Fruit fly (Drosophila melanogaster) whole organism, embryonic: ENCODE data around the gene comm.

Source experiments
- ATbp ChIP-seq: fragments of 200-800 bp; sonication (Bioruptor generic); optimal IDR thresholded peaks from 2 replicates; lab custom pipeline; 2017; ENCODE audit warnings: missing biosample characterization, mild to moderate bottlenecking, missing genetic modification characterization, missing genetic modification reagents
- Blimp-1 ChIP-seq: fragments of 200-800 bp; sonication (Bioruptor generic); optimal IDR thresholded peaks from 3 replicates; lab custom pipeline; 2018; ENCODE audit warnings: missing biosample characterization, missing genetic modification characterization, mild to moderate bottlenecking, moderate library complexity, missing genetic modification reagents
- CG10274 ChIP-seq: fragments of 200-800 bp; sonication (Bioruptor generic); optimal IDR thresholded peaks from 3 replicates; lab custom pipeline; 2017; ENCODE audit warnings: missing biosample characterization, mild to moderate bottlenecking, missing genetic modification characterization
- CG10431 ChIP-seq: fragments of 200-800 bp; sonication (Bioruptor generic); optimal IDR thresholded peaks from 3 replicates; lab custom pipeline; 2018; ENCODE audit warnings: missing biosample characterization, mild to moderate bottlenecking, missing genetic modification characterization
- CG10565 ChIP-seq: fragments of 200-800 bp; sonication (Bioruptor generic); optimal IDR thresholded peaks from 3 replicates; lab custom pipeline; 2016; ENCODE audit warnings: missing biosample characterization, mild to moderate bottlenecking, missing genetic modification characterization
- CG11093 ChIP-seq: fragments of 200-800 bp; sonication (Bioruptor generic); IDR thresholded peaks from 3 replicates; pipeline ENCODE4 v1.3.6; 2022; ENCODE audit warnings: missing biosample characterization, missing genetic modification characterization
- CG12391 ChIP-seq: fragments of 200-800 bp; sonication (Bioruptor generic); optimal IDR thresholded peaks from 3 replicates; lab custom pipeline; 2018; ENCODE audit warnings: missing biosample characterization, mild to moderate bottlenecking, missing genetic modification characterization, moderate library complexity
- CG13775 ChIP-seq: fragments of 200-800 bp; sonication (Bioruptor generic); optimal IDR thresholded peaks from 3 replicates; lab custom pipeline; 2017; ENCODE audit warnings: missing biosample characterization, mild to moderate bottlenecking, missing genetic modification characterization
- CG14441 ChIP-seq: fragments of 200-800 bp; sonication (Bioruptor generic); IDR thresholded peaks from 2 replicates; pipeline ENCODE4 v1.3.6; 2022; ENCODE audit warnings: missing biosample characterization, missing genetic modification characterization
- CG14860 ChIP-seq: fragments of 200-800 bp; sonication (Bioruptor generic); IDR thresholded peaks from 3 replicates; pipeline ENCODE4 v1.3.6; 2022; ENCODE audit warnings: missing biosample characterization, missing genetic modification characterization; ENCODE audit not compliant: partially characterized antibody
- CG1603 ChIP-seq: fragments of 200-800 bp; sonication (Bioruptor generic); optimal IDR thresholded peaks from 2 replicates; lab custom pipeline; 2019; ENCODE audit warnings: missing biosample characterization, mild to moderate bottlenecking, missing genetic modification characterization, moderate library complexity
- CG17186 ChIP-seq: fragments of 200-800 bp; sonication (Bioruptor generic); optimal IDR thresholded peaks from 3 replicates; lab custom pipeline; 2017; ENCODE audit warnings: missing biosample characterization, missing genetic modification reagents, missing genetic modification characterization
- CG1832 ChIP-seq: fragments of 200-800 bp; sonication (Bioruptor generic); optimal IDR thresholded peaks from 2 replicates; lab custom pipeline; 2017; ENCODE audit warnings: missing biosample characterization, mild to moderate bottlenecking, missing genetic modification characterization, inconsistent platforms
- CG18599 ChIP-seq: fragments of 200-800 bp; sonication (Bioruptor generic); optimal IDR thresholded peaks from 3 replicates; lab custom pipeline; 2017; ENCODE audit warnings: missing biosample characterization, missing genetic modification characterization, mild to moderate bottlenecking, moderate library complexity, missing genetic modification reagents
- CG2116 ChIP-seq: fragments of 200-800 bp; sonication (Bioruptor generic); optimal IDR thresholded peaks from 3 replicates; lab custom pipeline; 2018; ENCODE audit warnings: missing biosample characterization, mild to moderate bottlenecking, missing genetic modification characterization
- CG2120 ChIP-seq: fragments of 200-800 bp; sonication (Bioruptor generic); optimal IDR thresholded peaks from 3 replicates; lab custom pipeline; 2016; ENCODE audit warnings: missing biosample characterization, missing genetic modification characterization
- CG31365 ChIP-seq: fragments of 200-800 bp; sonication (Bioruptor generic); optimal IDR thresholded peaks from 2 replicates; lab custom pipeline; 2018; ENCODE audit warnings: missing biosample characterization, mild to moderate bottlenecking, missing genetic modification characterization
- CG31441 ChIP-seq: fragments of 200-800 bp; sonication (Bioruptor generic); IDR thresholded peaks from 2 replicates; pipeline ENCODE4 v1.3.6; 2022; ENCODE audit warnings: missing biosample characterization, missing genetic modification characterization
- CG32767 ChIP-seq: fragments of 200-800 bp; sonication (Bioruptor generic); IDR thresholded peaks from 2 replicates; pipeline ENCODE4 v1.3.6; 2022; ENCODE audit warnings: missing biosample characterization, missing genetic modification characterization
- CG4820 ChIP-seq: fragments of 200-800 bp; sonication (Bioruptor generic); optimal IDR thresholded peaks from 3 replicates; lab custom pipeline; 2016; ENCODE audit warnings: missing biosample characterization, missing genetic modification characterization
- CG6654 ChIP-seq: fragments of 200-800 bp; sonication (Bioruptor generic); optimal IDR thresholded peaks from 2 replicates; lab custom pipeline; 2017; ENCODE audit warnings: missing biosample characterization, mild to moderate bottlenecking, missing genetic modification characterization
- CG7556 ChIP-seq: fragments of 200-800 bp; sonication (Bioruptor generic); optimal IDR thresholded peaks from 2 replicates; lab custom pipeline; 2017; ENCODE audit warnings: missing biosample characterization, mild to moderate bottlenecking, missing genetic modification characterization
- CG7839 ChIP-seq: fragments of 200-800 bp; sonication (Bioruptor generic); optimal IDR thresholded peaks from 3 replicates; lab custom pipeline; 2018; ENCODE audit warnings: missing biosample characterization, mild to moderate bottlenecking, missing genetic modification characterization, moderate library complexity
- CG7928 ChIP-seq: fragments of 200-800 bp; sonication (Bioruptor generic); optimal IDR thresholded peaks from 2 replicates; lab custom pipeline; 2017; ENCODE audit warnings: missing biosample characterization, mild to moderate bottlenecking, missing genetic modification characterization
- CG8388 ChIP-seq: fragments of 200-800 bp; sonication (Bioruptor generic); optimal IDR thresholded peaks from 2 replicates; lab custom pipeline; 2019; ENCODE audit warnings: missing biosample characterization, mild to moderate bottlenecking, missing genetic modification characterization, moderate library complexity
- CG9817 ChIP-seq: fragments of 200-800 bp; sonication (Bioruptor generic); optimal IDR thresholded peaks from 2 replicates; lab custom pipeline; 2018; ENCODE audit warnings: missing biosample characterization, mild to moderate bottlenecking, missing genetic modification characterization, moderate library complexity
- CHES-1-like ChIP-seq: fragments of 200-800 bp; sonication (Bioruptor generic); optimal IDR thresholded peaks from 2 replicates; lab custom pipeline; 2016; ENCODE audit warnings: missing biosample characterization, missing genetic modification characterization
- Ets65A ChIP-seq: fragments of 200-800 bp; sonication (Bioruptor generic); peaks from one replicate; lab custom pipeline; 2016; ENCODE audit warnings: missing biosample characterization, missing genetic modification characterization
- Ets97D ChIP-seq: fragments of 200-800 bp; sonication (Bioruptor generic); optimal IDR thresholded peaks from 3 replicates; lab custom pipeline; 2016; ENCODE audit warnings: missing biosample characterization, missing genetic modification characterization
- HLH3B ChIP-seq: fragments of 200-800 bp; sonication (Bioruptor generic); IDR thresholded peaks from 2 replicates; pipeline ENCODE4 v1.3.6; 2022; ENCODE audit warnings: missing biosample characterization, missing genetic modification characterization
- HmgZ ChIP-seq: fragments of 200-800 bp; sonication (Bioruptor generic); optimal IDR thresholded peaks from 2 replicates; lab custom pipeline; 2018; ENCODE audit warnings: missing biosample characterization, mild to moderate bottlenecking, missing genetic modification characterization
- Kr ChIP-seq: fragments of 200-800 bp; sonication (Bioruptor generic); optimal IDR thresholded peaks from 2 replicates; lab custom pipeline; 2017; ENCODE audit warnings: missing biosample characterization, mild to moderate bottlenecking, missing genetic modification characterization
- Med ChIP-seq: fragments of 200-800 bp; sonication (Bioruptor generic); peaks from one replicate; lab custom pipeline; 2016; ENCODE audit warnings: missing biosample characterization, missing genetic modification characterization, mild to moderate bottlenecking, inconsistent platforms, moderate library complexity
- Myb ChIP-seq: fragments of 200-800 bp; sonication (Bioruptor generic); optimal IDR thresholded peaks from 2 replicates; lab custom pipeline; 2016; ENCODE audit warnings: missing biosample characterization, missing genetic modification characterization
- Poxn ChIP-seq: fragments of 200-800 bp; sonication (Bioruptor generic); IDR thresholded peaks from 2 replicates; pipeline ENCODE4 v1.3.6; 2022; ENCODE audit warnings: missing biosample characterization, missing genetic modification characterization
- Ssrp ChIP-seq: fragments of 200-800 bp; sonication (Bioruptor generic); optimal IDR thresholded peaks from 2 replicates; lab custom pipeline; 2018; ENCODE audit warnings: missing biosample characterization, mild to moderate bottlenecking, missing genetic modification characterization, moderate library complexity
- Xbp1 ChIP-seq: fragments of 200-800 bp; sonication (Bioruptor generic); optimal IDR thresholded peaks from 3 replicates; lab custom pipeline; 2016; ENCODE audit warnings: missing biosample characterization, mild to moderate bottlenecking, missing genetic modification characterization
- bab2 ChIP-seq: fragments of 200-800 bp; sonication (Bioruptor generic); optimal IDR thresholded peaks from 2 replicates; lab custom pipeline; 2016; ENCODE audit warnings: missing biosample characterization, missing genetic modification characterization
- br ChIP-seq: fragments of >200 bp; optimal IDR thresholded peaks from 2 replicates; lab custom pipeline; 2017
- bsh ChIP-seq, 2 experiments: fragments of 200-800 bp; sonication (Bioruptor generic); optimal IDR thresholded peaks; 2 replicates each; lab custom pipeline; 2017 to 2018; ENCODE audit warnings: mild to moderate bottlenecking in 2 of 2, missing biosample characterization in 2 of 2, missing genetic modification characterization in 2 of 2, moderate library complexity in 1 of 2
- chm ChIP-seq: fragments of 200-800 bp; sonication (Bioruptor generic); IDR thresholded peaks from 2 replicates; pipeline ENCODE4 v1.3.6; 2022; ENCODE audit warnings: missing biosample characterization, missing genetic modification characterization
- ci ChIP-seq: fragments of 200-800 bp; sonication (Bioruptor generic); IDR thresholded peaks from 3 replicates; pipeline ENCODE4 v1.3.6; 2022; ENCODE audit warnings: missing biosample characterization, missing genetic modification characterization
- corto ChIP-seq: fragments of 200-800 bp; sonication (Bioruptor generic); optimal IDR thresholded peaks from 2 replicates; lab custom pipeline; 2016; ENCODE audit warnings: missing biosample characterization, mild to moderate bottlenecking, missing genetic modification characterization, moderate library complexity
- fd102C ChIP-seq: fragments of 200-800 bp; sonication (Bioruptor generic); optimal IDR thresholded peaks from 2 replicates; lab custom pipeline; 2018; ENCODE audit warnings: missing biosample characterization, mild to moderate bottlenecking, missing genetic modification characterization, moderate library complexity
- grau ChIP-seq: fragments of 200-800 bp; optimal IDR thresholded peaks from 3 replicates; lab custom pipeline; 2019; ENCODE audit warnings: missing biosample characterization, mild to moderate bottlenecking, missing genetic modification characterization, moderate library complexity
- peb ChIP-seq: fragments of 200-800 bp; sonication (Bioruptor generic); IDR thresholded peaks from 2 replicates; pipeline ENCODE4 v1.3.6; 2022; ENCODE audit warnings: missing biosample characterization, missing genetic modification characterization
- phol ChIP-seq: fragments of 200-800 bp; sonication (Bioruptor generic); optimal IDR thresholded peaks from 3 replicates; lab custom pipeline; 2018; ENCODE audit warnings: missing biosample characterization, mild to moderate bottlenecking, missing genetic modification characterization, moderate library complexity
- row ChIP-seq: fragments of 200-800 bp; sonication (Bioruptor generic); IDR thresholded peaks from 3 replicates; pipeline ENCODE4 v1.3.6; 2022; ENCODE audit warnings: missing biosample characterization, missing genetic modification characterization
- sr ChIP-seq: fragments of 200-800 bp; sonication (Bioruptor generic); IDR thresholded peaks from 3 replicates; pipeline ENCODE4 v1.3.6; 2022; ENCODE audit warnings: missing biosample characterization, missing genetic modification characterization
- zfh1 ChIP-seq: fragments of 200-800 bp; sonication (Bioruptor generic); IDR thresholded peaks from 3 replicates; pipeline ENCODE4 v1.3.6; 2022; ENCODE audit warnings: missing biosample characterization, missing genetic modification characterization

comm gene

dm6 chr3L:15677662-15678061 lies 50.6 kb downstream of the comm start (continued):
- TF ChIP-seq Kr (GFP tag; lab: Kevin White, UChicago) = no peak
- TF ChIP-seq Ets65A (GFP tag; lab: Kevin White, UChicago) = peak; percentile 94
- TF ChIP-seq CG2120 (GFP tag; lab: Kevin White, UChicago) = peak; percentile 18
- TF ChIP-seq CHES-1-like = no peak
- TF ChIP-seq phol (tag; lab: Kevin White, UChicago) = peak; percentile 18
- peak; percentile 25 for TF ChIP-seq Blimp-1 (GFP tag; lab: Kevin White, UChicago)
- TF ChIP-seq CG12391 (tag; lab: Kevin White, UChicago) = peak; percentile 9
- no peak for TF ChIP-seq CG10274 (GFP tag; lab: Kevin White, UChicago)
- TF ChIP-seq zfh1 (GFP tag; lab: Robert Waterston, UW) = 0 out of 3 replicates have a peak, but pooled peaks have one; percentile 1
- peak; percentile 8 for TF ChIP-seq CG7556 (GFP tag; lab: Kevin White, UChicago)
- TF ChIP-seq Med (GFP tag; lab: Kevin White, UChicago) = peak; percentile 37
- peak; percentile 22 for TF ChIP-seq CG1603 (tag; lab: Kevin White, UChicago)
- peak; percentile 22 for TF ChIP-seq Ssrp (tag; lab: Kevin White, UChicago)
- no peak for TF ChIP-seq ATbp
- TF ChIP-seq CG6654 (GFP tag; lab: Kevin White, UChicago) = no peak
- peak; percentile 56; the same call in 1 of the 3 replicates for TF ChIP-seq ci (GFP tag; lab: Robert Waterston, UW)
- no peak for TF ChIP-seq CG8388
- TF ChIP-seq Poxn (GFP tag; lab: Robert Waterston, UW) = no peak
- TF ChIP-seq CG13775 (GFP tag; lab: Kevin White, UChicago) = no peak
- TF ChIP-seq CG31441 (GFP tag; lab: Robert Waterston, UW) = 0 out of 2 replicates have a peak, but pooled peaks have one; percentile 12
- TF ChIP-seq CG7839 = peak; percentile 29
- TF ChIP-seq CG7928 = no peak
- TF ChIP-seq CG14860 (GFP tag; lab: Robert Waterston, UW) = no peak
- peak; percentile 18 for TF ChIP-seq grau (tag; lab: Kevin White, UChicago)
- peak in 1 of 2 experiments; percentile 33 for TF ChIP-seq bsh (GFP tag; optimal IDR thresholded peaks at IDR 0.05; lab: Kevin White, UChicago)
- peak; percentile 7 for TF ChIP-seq CG4820
- TF ChIP-seq row (GFP tag; lab: Robert Waterston, UW) = peak; percentile 46; the same call in 2 of the 3 replicates

DNA sequence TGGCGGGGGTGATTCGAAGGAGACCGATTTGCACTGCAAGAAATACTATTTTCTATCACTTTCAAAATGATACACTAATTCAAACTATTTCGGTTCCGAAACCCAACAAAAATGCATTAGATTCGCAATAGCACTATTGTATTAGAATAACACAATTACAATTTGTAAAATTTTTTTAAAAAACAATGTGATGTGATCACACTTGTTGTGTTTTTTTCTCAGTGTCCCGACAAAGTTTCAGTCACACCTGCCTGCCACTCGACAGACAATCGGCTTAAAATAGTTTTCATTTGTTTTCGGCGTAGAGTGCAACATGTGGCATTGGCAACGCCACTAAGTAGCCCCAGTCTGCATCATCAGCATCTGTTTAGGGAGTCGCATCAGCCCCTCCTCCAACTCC lies 53.1 kb downstream of the comm start:
- no peak for TF ChIP-seq corto
- TF ChIP-seq Xbp1 = peak; percentile 62
- no peak for TF ChIP-seq sr
- no peak for TF ChIP-seq CG32767
- TF ChIP-seq CG2116 = no peak
- no peak for TF ChIP-seq CG14441
- peak; percentile 74; the same call in 1 of the 2 replicates for TF ChIP-seq chm (GFP tag; lab: Robert Waterston, UW)
- no peak for TF ChIP-seq CG18599 (GFP tag; lab: Kevin White, UChicago)
- TF ChIP-seq CG14860 (GFP tag; lab: Robert Waterston, UW) = no peak
- TF ChIP-seq HmgZ (tag; lab: Kevin White, UChicago) = no peak
- no peak for TF ChIP-seq CG1832 (GFP tag; lab: Kevin White, UChicago)
- TF ChIP-seq CG10565 (GFP tag; lab: Kevin White, UChicago) = no peak
- TF ChIP-seq br (lab: Kevin White, UChicago) = no peak
- TF ChIP-seq CG11093 (GFP tag; lab: Robert Waterston, UW) = 0 out of 3 replicates have a peak, but pooled peaks have one; percentile 10
- peak; percentile 68 for TF ChIP-seq bab2
- TF ChIP-seq CG17186 = peak; percentile 62
- TF ChIP-seq peb (GFP tag; lab: Robert Waterston, UW) = 0 out of 2 replicates have a peak, but pooled peaks have one; percentile 35
- peak; percentile 38; the same call in 1 of the 2 replicates for TF ChIP-seq HLH3B (GFP tag; lab: Robert Waterston, UW)
- TF ChIP-seq CG1603 (tag; lab: Kevin White, UChicago) = peak; percentile 92
- TF ChIP-seq CG9817 (tag; lab: Kevin White, UChicago) = no peak
- TF ChIP-seq CG31365 (tag; lab: Kevin White, UChicago) = no peak
- no peak for TF ChIP-seq Myb (GFP tag; lab: Kevin White, UChicago)
- no peak for TF ChIP-seq Ets97D (GFP tag; lab: Kevin White, UChicago)
- no peak for TF ChIP-seq fd102C (GFP tag; lab: Kevin White, UChicago)
- no peak for TF ChIP-seq CG10431 (GFP tag; lab: Kevin White, UChicago)
